Worm (Caenorhabditis elegans) whole organism, L3 larva: ENCODE results near the gene K11D12.7.

ENCODE experiments used
- ZK546.5 ChIP-seq: sonication (generic microtip); optimal IDR thresholded peaks from 2 replicates; lab custom pipeline; 2017; ENCODE audit warnings: missing biosample characterization, missing genetic modification characterization
- ama-1 ChIP-seq: fragments of 150-350 bp; optimal IDR thresholded peaks from 2 replicates; lab custom pipeline; 2018
- elt-1 ChIP-seq: fragments of 150-350 bp; optimal IDR thresholded peaks from 2 replicates; lab custom pipeline; 2014; ENCODE audit warnings: missing biosample characterization, missing genetic modification characterization
- fos-1 ChIP-seq: fragments of 150-350 bp; optimal IDR thresholded peaks from 2 replicates; lab custom pipeline; 2014; ENCODE audit warnings: missing biosample characterization, missing genetic modification characterization
- nfya-1 ChIP-seq: sonication (generic microtip); optimal IDR thresholded peaks from 2 replicates; lab custom pipeline; 2017; ENCODE audit warnings: missing genetic modification characterization, mild to moderate bottlenecking, missing compliant biosample characterization, antibody characterized with exemption, moderate library complexity; ENCODE audit not compliant: insufficient read depth
- nhr-237 ChIP-seq: fragments of 150-350 bp; optimal IDR thresholded peaks from 2 replicates; lab custom pipeline; 2014; ENCODE audit warnings: missing biosample characterization, missing genetic modification characterization
- nhr-76 ChIP-seq: fragments of 150-350 bp; sonication (generic microtip); optimal IDR thresholded peaks from 5 replicates; lab custom pipeline; 2014; ENCODE audit warnings: missing biosample characterization, missing genetic modification characterization

- TF ChIP-seq ZK546.5 (tag; lab: Kevin White, UChicago) (no peak), nfya-1 (tag; lab: Kevin White, UChicago) (no peak), ama-1 (lab: Kevin White, UChicago) (no peak), nhr-76 (tag; lab: Kevin White, UChicago) (no peak), nhr-237 (no peak), fos-1 (tag; lab: Kevin White, UChicago) (no peak), elt-1 (tag; lab: Kevin White, UChicago) (no peak)
Measured at ce11 chrV:5069440-5069839, 33.2 kb upstream of the K11D12.7 start, which contains the start of gene Y58A7A.1.
